Worm (Caenorhabditis elegans): ENCODE results near the gene R02E4.2.
A peak's percentile ranks its signal among the peaks of the same experiment; 100 is the strongest.

Gene R02E4.2

ce11 chrX:4144136-4144781, 37.0 kb downstream of the R02E4.2 start:
- TF ChIP-seq pqm-1 (tag; optimal IDR thresholded peaks at IDR 0.05) (peak; percentile 65), ama-1 (optimal IDR thresholded peaks at IDR 0.05) (peak; percentile 89), fos-1 (tag; optimal IDR thresholded peaks at IDR 0.05) (no peak), sea-2 (GFP tag; optimal IDR thresholded peaks at IDR 0.05) (no peak), daf-12 (tag; optimal IDR thresholded peaks at IDR 0.05) (no peak), jun-1 (tag; optimal IDR thresholded peaks at IDR 0.05) (peak; percentile 53), pha-4 (tag; optimal IDR thresholded peaks at IDR 0.05) (no peak), ztf-11 (tag; optimal IDR thresholded peaks at IDR 0.05) (no peak), nhr-28 (tag; optimal IDR thresholded peaks at IDR 0.05) (no peak), nhr-237 (tag; optimal IDR thresholded peaks at IDR 0.05) (no peak), unc-62 (GFP tag; optimal IDR thresholded peaks at IDR 0.05) (no peak), mdl-1 (tag; optimal IDR thresholded peaks at IDR 0.05) (no peak), egl-27 (tag; optimal IDR thresholded peaks at IDR 0.05) (no peak), elt-1 (tag; optimal IDR thresholded peaks at IDR 0.05) (no peak), lin-15B (tag; optimal IDR thresholded peaks at IDR 0.05) (no peak), nhr-25 (tag; optimal IDR thresholded peaks at IDR 0.05) (peak; percentile 87), ceh-28 (tag; optimal IDR thresholded peaks at IDR 0.05) (no peak), nhr-12 (tag; optimal IDR thresholded peaks at IDR 0.05) (no peak), nhr-43 (tag; optimal IDR thresholded peaks at IDR 0.05; ENCODE audit: poor library complexity, severe bottlenecking) (peak; percentile 25), mml-1 (tag; optimal IDR thresholded peaks at IDR 0.05) (no peak), fkh-2 (tag; optimal IDR thresholded peaks at IDR 0.05) (no peak), R02D3.7 (tag; optimal IDR thresholded peaks at IDR 0.05) (no peak), tbx-2 (tag; optimal IDR thresholded peaks at IDR 0.05) (no peak), nhr-77 (tag; optimal IDR thresholded peaks at IDR 0.05) (no peak), snpc-4 (tag; optimal IDR thresholded peaks at IDR 0.05) (no peak), ceh-82 (tag; optimal IDR thresholded peaks at IDR 0.05) (no peak), ceh-16 (tag; optimal IDR thresholded peaks at IDR 0.05) (no peak), ztf-4 (tag; optimal IDR thresholded peaks at IDR 0.05) (no peak), egl-5 (tag; optimal IDR thresholded peaks at IDR 0.05) (no peak), nhr-76 (tag; optimal IDR thresholded peaks at IDR 0.05) (no peak), eor-1 (tag; optimal IDR thresholded peaks at IDR 0.05) (no peak), skn-1 (tag; optimal IDR thresholded peaks at IDR 0.05) (no peak), elt-3 (tag; optimal IDR thresholded peaks at IDR 0.05) (no peak), unc-39 (tag; optimal IDR thresholded peaks at IDR 0.05) (no peak), fkh-10 (GFP tag; optimal IDR thresholded peaks at IDR 0.05) (no peak), aly-2 (tag; optimal IDR thresholded peaks at IDR 0.05) (no peak), zag-1 (tag; optimal IDR thresholded peaks at IDR 0.05) (no peak), nhr-11 (tag; optimal IDR thresholded peaks at IDR 0.05) (no peak), nfya-1 (tag; optimal IDR thresholded peaks at IDR 0.05; ENCODE audit: insufficient read depth) (peak; percentile 43), elt-2 (tag; optimal IDR thresholded peaks at IDR 0.05) (peak; percentile 79), nhr-23 (tag; optimal IDR thresholded peaks at IDR 0.05) (peak; percentile 13), lsy-12 (tag; optimal IDR thresholded peaks at IDR 0.05) (no peak), nhr-67 (tag; optimal IDR thresholded peaks at IDR 0.05) (no peak), ZK546.5 (tag; optimal IDR thresholded peaks at IDR 0.05) (no peak)

DNA sequence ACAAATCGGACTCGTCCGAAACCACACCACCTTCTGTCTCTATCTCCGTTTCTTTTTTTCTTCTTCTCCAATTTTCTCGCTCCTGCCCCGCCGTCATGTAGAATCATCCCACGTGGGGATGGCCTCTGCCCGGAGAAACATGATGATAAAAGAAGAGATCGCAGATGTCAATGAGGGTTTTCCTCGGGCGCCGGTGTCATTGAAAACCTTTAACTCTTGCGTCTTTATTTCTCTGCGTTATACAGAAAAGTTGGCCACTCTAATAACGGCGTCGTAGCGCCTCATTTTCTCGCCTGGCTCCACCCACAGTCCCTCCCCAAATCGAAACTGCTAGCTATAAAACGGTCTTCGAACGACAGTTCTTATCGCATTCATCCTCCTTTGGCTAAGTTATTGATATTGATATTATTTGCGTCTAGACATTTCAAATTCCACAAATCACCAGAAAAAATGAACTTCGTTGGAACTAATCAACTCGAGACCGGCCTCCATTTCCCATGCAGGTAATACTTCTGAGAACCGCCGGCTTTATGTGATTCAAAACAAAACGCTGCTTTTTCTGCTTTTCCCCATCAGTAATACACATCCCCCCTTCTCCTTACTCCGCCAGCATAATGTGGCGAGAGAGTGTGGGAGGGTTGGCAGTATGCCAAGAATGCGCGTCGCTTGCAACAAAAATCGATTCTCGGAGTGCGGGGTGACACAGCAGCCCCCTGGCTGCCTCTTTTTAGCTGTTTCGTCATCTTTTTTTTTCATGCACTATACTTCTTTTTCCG, 38.0 kb downstream of the R02E4.2 start:
- TF ChIP-seq ama-1 (optimal IDR thresholded peaks at IDR 0.05), result peak; percentile 86
- TF ChIP-seq pha-4 (tag; optimal IDR thresholded peaks at IDR 0.05), result peak; percentile 68
- TF ChIP-seq eor-1 (tag; optimal IDR thresholded peaks at IDR 0.05), result no peak
- no peak for TF ChIP-seq lin-15B (tag; optimal IDR thresholded peaks at IDR 0.05)
- TF ChIP-seq aly-2 (tag; optimal IDR thresholded peaks at IDR 0.05), result no peak
- TF ChIP-seq hmg-11 (tag; optimal IDR thresholded peaks at IDR 0.05), result peak; percentile 50
- TF ChIP-seq daf-12 (tag; optimal IDR thresholded peaks at IDR 0.05), result no peak
- peak; percentile 14 for TF ChIP-seq jun-1 (tag; optimal IDR thresholded peaks at IDR 0.05)
- no peak for TF ChIP-seq lsy-12 (tag; optimal IDR thresholded peaks at IDR 0.05)
- no peak for TF ChIP-seq zag-1 (tag; optimal IDR thresholded peaks at IDR 0.05)
- TF ChIP-seq mml-1 (tag; optimal IDR thresholded peaks at IDR 0.05), result no peak
- TF ChIP-seq nhr-237 (tag; optimal IDR thresholded peaks at IDR 0.05), result no peak
- peak; percentile 57 for TF ChIP-seq nfya-1 (tag; optimal IDR thresholded peaks at IDR 0.05; ENCODE audit: insufficient read depth)
- TF ChIP-seq fkh-10 (GFP tag; optimal IDR thresholded peaks at IDR 0.05), result peak; percentile 29
- TF ChIP-seq ceh-82 (tag; optimal IDR thresholded peaks at IDR 0.05), result peak; percentile 8
- TF ChIP-seq unc-62 (GFP tag; optimal IDR thresholded peaks at IDR 0.05), result peak; percentile 54
- TF ChIP-seq fos-1 (tag; optimal IDR thresholded peaks at IDR 0.05), result peak; percentile 71
- no peak for TF ChIP-seq nhr-67 (tag; optimal IDR thresholded peaks at IDR 0.05)
- peak; percentile 88 for TF ChIP-seq mdl-1 (tag; optimal IDR thresholded peaks at IDR 0.05)
- peak; percentile 61 for TF ChIP-seq nhr-11 (tag; optimal IDR thresholded peaks at IDR 0.05)
- TF ChIP-seq ceh-16 (tag; optimal IDR thresholded peaks at IDR 0.05), result no peak
- TF ChIP-seq nhr-25 (tag; optimal IDR thresholded peaks at IDR 0.05), result peak; percentile 50
- TF ChIP-seq elt-3 (tag; optimal IDR thresholded peaks at IDR 0.05), result peak in 1 of 3 experiments; percentile 13
- TF ChIP-seq sea-2 (GFP tag; optimal IDR thresholded peaks at IDR 0.05), result peak; percentile 89
- TF ChIP-seq ZK546.5 (tag; optimal IDR thresholded peaks at IDR 0.05), result no peak
- TF ChIP-seq nhr-43 (tag; optimal IDR thresholded peaks at IDR 0.05; ENCODE audit: poor library complexity, severe bottlenecking), result peak; percentile 64
- peak; percentile 68 for TF ChIP-seq ceh-28 (tag; optimal IDR thresholded peaks at IDR 0.05)
- peak; percentile 27 for TF ChIP-seq pqm-1 (tag; optimal IDR thresholded peaks at IDR 0.05)
- no peak for TF ChIP-seq elt-1 (tag; optimal IDR thresholded peaks at IDR 0.05)
- TF ChIP-seq ceh-9 (tag; optimal IDR thresholded peaks at IDR 0.05), result no peak
- TF ChIP-seq tbx-2 (tag; optimal IDR thresholded peaks at IDR 0.05), result peak; percentile 36
- TF ChIP-seq nhr-77 (tag; optimal IDR thresholded peaks at IDR 0.05), result no peak
- no peak for TF ChIP-seq snpc-4 (tag; optimal IDR thresholded peaks at IDR 0.05)

Data from whole organism, L3 larva.